Worm (Caenorhabditis elegans) whole organism, L2 larva: Measurements from ENCODE around the gene F39G3.2.

Source experiments
- blmp-1 ChIP-seq: sonication (generic microtip); optimal IDR thresholded peaks from 2 replicates; lab custom pipeline; 2017; ENCODE audit warnings: missing genetic modification characterization, mild to moderate bottlenecking, missing compliant biosample characterization, antibody characterized with exemption, moderate library complexity; ENCODE audit not compliant: insufficient read depth
- fos-1 ChIP-seq: fragments of 150-350 bp; optimal IDR thresholded peaks from 2 replicates; lab custom pipeline; 2014; ENCODE audit warnings: missing biosample characterization, missing genetic modification characterization
- nhr-11 ChIP-seq: fragments of 150-350 bp; optimal IDR thresholded peaks from 2 replicates; lab custom pipeline; 2014; ENCODE audit warnings: missing biosample characterization, missing genetic modification characterization
- snpc-4 ChIP-seq: fragments of 150-350 bp; optimal IDR thresholded peaks from 2 replicates; lab custom pipeline; 2014; ENCODE audit warnings: missing biosample characterization, missing genetic modification characterization

ce11 chrV:4783313-4783712, 45.7 kb downstream of the F39G3.2 start, which contains the start of gene Y60C6A.1:
- TF ChIP-seq snpc-4 (tag; lab: Kevin White, UChicago) (no peak), nhr-11 (tag; lab: Kevin White, UChicago) (no peak), blmp-1 (no peak), fos-1 (tag; lab: Kevin White, UChicago) (no peak)
